Fruit fly (Drosophila melanogaster) Kc167 (cell line): Measurements from ENCODE around the gene Art6.

Experiments
- Sin3A ChIP-seq: fragments of >200 bp; optimal IDR thresholded peaks from 2 replicates; lab custom pipeline; 2018; ENCODE audit warnings: missing external identifiers
- h ChIP-seq: fragments of >200 bp; optimal IDR thresholded peaks from 3 replicates; lab custom pipeline; 2018; ENCODE audit warnings: missing external identifiers
- psq ChIP-seq: fragments of >200 bp; optimal IDR thresholded peaks from 2 replicates; lab custom pipeline; 2017; ENCODE audit warnings: missing external identifiers
- ttk ChIP-seq: sonication (Bioruptor generic); optimal IDR thresholded peaks from 2 replicates; lab custom pipeline; 2017; ENCODE audit warnings: missing external identifiers

dm6 chr3R:13964074-13964473 lies 18.5 kb upstream of the Art6 start, which contains the start of gene Kots:
- TF ChIP-seq psq (lab: Kevin White, UChicago): no peak
- TF ChIP-seq Sin3A: no peak
- TF ChIP-seq h (lab: Kevin White, UChicago): no peak
- TF ChIP-seq ttk: no peak
